Worm (Caenorhabditis elegans): ENCODE measurements around the gene Y55F3C.9.

DNA sequence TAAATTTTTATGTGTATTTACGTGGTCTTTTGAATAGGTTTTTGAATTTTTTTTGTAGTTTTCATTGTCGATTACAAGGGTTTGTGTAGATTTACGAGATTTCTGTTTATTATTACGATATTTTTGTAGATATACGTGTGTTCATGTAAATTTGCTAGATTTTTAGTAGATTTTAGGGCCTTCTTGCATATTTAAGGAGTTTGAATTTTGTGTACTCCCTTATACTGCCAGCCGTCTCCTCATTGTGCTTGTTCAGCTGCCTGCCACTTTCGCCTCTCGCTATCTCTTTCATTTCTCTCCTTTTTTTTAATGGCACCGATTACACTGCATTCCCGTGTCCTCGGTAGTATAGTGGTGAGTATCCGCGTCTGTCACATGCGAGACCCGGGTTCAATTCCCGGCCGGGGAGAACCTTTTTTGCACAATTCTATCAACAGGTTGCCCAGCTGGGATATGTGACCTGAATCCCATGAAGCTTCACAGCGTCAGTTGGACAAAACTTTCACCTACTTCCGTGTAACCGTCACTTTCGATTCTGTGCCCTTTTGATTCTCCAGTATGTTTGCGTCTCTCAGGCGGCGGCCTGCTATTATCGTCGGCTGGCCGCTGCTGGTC is 45.2 kb downstream of the Y55F3C.9 start:
- no peak for TF ChIP-seq alr-1 (tag; optimal IDR thresholded peaks at IDR 0.05; ENCODE audit: borderline replicate concordance)
- TF ChIP-seq hpl-2 (GFP tag; optimal IDR thresholded peaks at IDR 0.05), result no peak
- no peak for TF ChIP-seq mef-2 (tag; optimal IDR thresholded peaks at IDR 0.05)
- no peak for TF ChIP-seq nhr-71 (tag; optimal IDR thresholded peaks at IDR 0.05)
- TF ChIP-seq nhr-237 (tag; optimal IDR thresholded peaks at IDR 0.05), result no peak
- peak in 1 of 6 experiments; percentile 55 for TF ChIP-seq elt-3 (tag; optimal IDR thresholded peaks at IDR 0.05)
- TF ChIP-seq ceh-88 (GFP tag; IDR thresholded peaks at IDR 0.05), result 0 out of 2 replicates have a peak, but pooled peaks have one; percentile 9
- no peak for TF ChIP-seq nhr-12 (tag; optimal IDR thresholded peaks at IDR 0.05)
- no peak for TF ChIP-seq pqm-1 (tag; optimal IDR thresholded peaks at IDR 0.05)
- peak; percentile 30 for TF ChIP-seq sup-37 (GFP tag; optimal IDR thresholded peaks at IDR 0.05)
- 0 out of 2 replicates have a peak, but pooled peaks have one; percentile 31 for TF ChIP-seq grh-1 (GFP tag; IDR thresholded peaks at IDR 0.05)
- peak; percentile 35 for TF ChIP-seq nhr-77 (tag; optimal IDR thresholded peaks at IDR 0.05)
- TF ChIP-seq zag-1 (tag; optimal IDR thresholded peaks at IDR 0.05), result no peak

Measured in whole organism, L1 larva.